Worm (Caenorhabditis elegans) whole organism, L1 larva: ENCODE data around the gene C24H12.6.

Experiments used
- C16A3.4 ChIP-seq: fragments of 150-350 bp; optimal IDR thresholded peaks from 2 replicates; lab custom pipeline; 2014; ENCODE audit warnings: missing biosample characterization, missing genetic modification characterization
- C34B4.2 ChIP-seq: sonication (generic microtip); optimal IDR thresholded peaks from 2 replicates; lab custom pipeline; 2017; ENCODE audit warnings: mild to moderate bottlenecking, missing genetic modification characterization, missing compliant biosample characterization
- F16B12.6 ChIP-seq: fragments of 150-350 bp; optimal IDR thresholded peaks from 2 replicates; lab custom pipeline; 2014; ENCODE audit warnings: missing biosample characterization, missing genetic modification characterization
- Y116A8C.19 ChIP-seq: sonication (generic microtip); optimal IDR thresholded peaks from 2 replicates; lab custom pipeline; 2016; ENCODE audit warnings: missing compliant biosample characterization, missing genetic modification characterization, borderline replicate concordance
- aly-2 ChIP-seq: fragments of 150-350 bp; optimal IDR thresholded peaks from 2 replicates; lab custom pipeline; 2014; ENCODE audit warnings: missing biosample characterization, missing genetic modification characterization
- ama-1 ChIP-seq: fragments of 150-350 bp; optimal IDR thresholded peaks from 2 replicates; lab custom pipeline; 2014
- blmp-1 ChIP-seq: fragments of 150-350 bp; optimal IDR thresholded peaks from 2 replicates; lab custom pipeline; 2014; ENCODE audit warnings: missing biosample characterization, missing genetic modification characterization
- ceh-82 ChIP-seq, 3 experiments: fragments of 150-350 bp in 1 of 3; sonication (generic microtip) in 2 of 3; optimal IDR thresholded peaks; 2 replicates each; lab custom pipeline; 2014 to 2017; ENCODE audit warnings: missing biosample characterization in 3 of 3, missing genetic modification characterization in 3 of 3
- ceh-88 ChIP-seq: fragments of 200-800 bp; sonication (Bioruptor generic); IDR thresholded peaks from 2 replicates; pipeline ENCODE4 v1.3.6; 2022; ENCODE audit warnings: missing genetic modification characterization, missing compliant biosample characterization
- ceh-90 ChIP-seq: sonication (generic microtip); optimal IDR thresholded peaks from 2 replicates; lab custom pipeline; 2016; ENCODE audit warnings: missing genetic modification characterization, missing compliant biosample characterization
- dpl-1 ChIP-seq, 3 experiments: fragments of 150-350 bp in 2 of 3; sonication (generic microtip) in 1 of 3; optimal IDR thresholded peaks; 2 replicates each; lab custom pipeline; 2014 to 2017; ENCODE audit warnings: missing biosample characterization in 3 of 3, missing genetic modification characterization in 3 of 3, missing genetic modification reagents in 3 of 3
- efl-1 ChIP-seq, 4 experiments: fragments of 150-350 bp; optimal IDR thresholded peaks in 3 of 4; peaks in 1 of 4; 1 replicate in 1 of 4; 2 replicates in 3 of 4; lab custom pipeline; 2014; ENCODE audit warnings: missing biosample characterization in 2 of 4, missing genetic modification characterization in 2 of 4, missing genetic modification reagents in 2 of 4
- efl-3 ChIP-seq: fragments of 200-800 bp; sonication (Bioruptor generic); optimal IDR thresholded peaks from 2 replicates; lab custom pipeline; 2018; ENCODE audit warnings: mild to moderate bottlenecking, missing genetic modification characterization, missing compliant biosample characterization
- egl-13 ChIP-seq: sonication (generic microtip); optimal IDR thresholded peaks from 2 replicates; lab custom pipeline; 2016; ENCODE audit warnings: missing genotype, missing genetic modification reagents, missing genetic modification characterization, missing compliant biosample characterization
- egl-27 ChIP-seq, 2 experiments: fragments of 150-350 bp in 1 of 2; sonication (generic microtip); optimal IDR thresholded peaks; 3 replicates each; lab custom pipeline; 2017 to 2018; ENCODE audit warnings: missing biosample characterization in 2 of 2, missing genetic modification characterization in 2 of 2, missing genetic modification reagents in 2 of 2
- fos-1 ChIP-seq: fragments of 150-350 bp; optimal IDR thresholded peaks from 2 replicates; lab custom pipeline; 2014; ENCODE audit warnings: missing biosample characterization, missing genetic modification characterization
- hpl-2 ChIP-seq: fragments of 150-350 bp; optimal IDR thresholded peaks from 2 replicates; lab custom pipeline; 2014; ENCODE audit warnings: missing biosample characterization, missing genetic modification reagents, missing genetic modification characterization
- lin-13 ChIP-seq: fragments of 150-350 bp; optimal IDR thresholded peaks from 2 replicates; lab custom pipeline; 2014; ENCODE audit warnings: missing biosample characterization, missing genetic modification reagents, missing genetic modification characterization
- lin-35 ChIP-seq, 2 experiments: fragments of 150-350 bp; optimal IDR thresholded peaks; 2 replicates each; lab custom pipeline; 2014; ENCODE audit warnings: missing biosample characterization in 2 of 2, missing genetic modification characterization in 2 of 2, missing genetic modification reagents in 2 of 2
- lin-39 ChIP-seq: fragments of 150-350 bp; optimal IDR thresholded peaks from 2 replicates; lab custom pipeline; 2014; ENCODE audit warnings: missing biosample characterization, missing genetic modification reagents, missing genetic modification characterization
- lir-3 ChIP-seq: sonication (generic microtip); optimal IDR thresholded peaks from 2 replicates; lab custom pipeline; 2016; ENCODE audit warnings: mild to moderate bottlenecking, missing genetic modification characterization, moderate library complexity, missing compliant biosample characterization; ENCODE audit not compliant: poor library complexity
- lsy-2 ChIP-seq, 2 experiments: fragments of 150-350 bp; optimal IDR thresholded peaks; 2 replicates each; lab custom pipeline; 2014; ENCODE audit warnings: missing biosample characterization in 2 of 2, missing genetic modification characterization in 2 of 2
- mab-9 ChIP-seq: fragments of 200-800 bp; sonication (Bioruptor generic); IDR thresholded peaks from 2 replicates; pipeline ENCODE4 v1.3.6; 2022; ENCODE audit warnings: missing genetic modification reagents, missing genetic modification characterization, missing compliant biosample characterization
- mdl-1 ChIP-seq, 2 experiments: fragments of 150-350 bp; optimal IDR thresholded peaks; 2 replicates each; lab custom pipeline; 2014 to 2017; ENCODE audit warnings: missing biosample characterization in 2 of 2, missing genetic modification characterization in 2 of 2, inconsistent platforms in 1 of 2
- mef-2 ChIP-seq: fragments of 150-350 bp; optimal IDR thresholded peaks from 2 replicates; lab custom pipeline; 2014; ENCODE audit warnings: missing biosample characterization, missing genetic modification characterization
- mep-1 ChIP-seq: fragments of 150-350 bp; optimal IDR thresholded peaks from 2 replicates; lab custom pipeline; 2014; ENCODE audit warnings: missing biosample characterization, missing genetic modification characterization
- nhr-11 ChIP-seq: fragments of 150-350 bp; optimal IDR thresholded peaks from 2 replicates; lab custom pipeline; 2014; ENCODE audit warnings: missing biosample characterization, missing genetic modification characterization
- nhr-12 ChIP-seq: sonication (generic microtip); optimal IDR thresholded peaks from 2 replicates; lab custom pipeline; 2017; ENCODE audit warnings: missing biosample characterization, missing genetic modification characterization
- nhr-19 ChIP-seq: fragments of 200-800 bp; sonication (Bioruptor generic); conservative IDR thresholded peaks from 2 replicates; pipeline ENCODE4 v1.3.6; 2022; ENCODE audit warnings: missing genetic modification characterization, missing compliant biosample characterization
- nhr-237 ChIP-seq: fragments of 150-350 bp; optimal IDR thresholded peaks from 2 replicates; lab custom pipeline; 2014; ENCODE audit warnings: missing biosample characterization, missing genetic modification characterization
- nhr-47 ChIP-seq: sonication (generic microtip); optimal IDR thresholded peaks from 2 replicates; lab custom pipeline; 2016; ENCODE audit warnings: mild to moderate bottlenecking, missing genetic modification characterization, moderate library complexity, missing compliant biosample characterization
- nhr-77 ChIP-seq: fragments of 150-350 bp; optimal IDR thresholded peaks from 2 replicates; lab custom pipeline; 2014; ENCODE audit warnings: missing biosample characterization, missing genetic modification characterization
- pax-3 ChIP-seq: fragments of 200-800 bp; sonication (Bioruptor generic); optimal IDR thresholded peaks from 2 replicates; lab custom pipeline; 2018; ENCODE audit warnings: mild to moderate bottlenecking, missing genetic modification characterization, moderate library complexity, missing compliant biosample characterization
- rnt-1 ChIP-seq: sonication (generic microtip); optimal IDR thresholded peaks from 2 replicates; lab custom pipeline; 2016; ENCODE audit warnings: mild to moderate bottlenecking, missing genetic modification characterization, moderate library complexity, missing compliant biosample characterization
- skn-1 ChIP-seq: fragments of 150-350 bp; optimal IDR thresholded peaks from 2 replicates; lab custom pipeline; 2014; ENCODE audit warnings: missing biosample characterization, missing genetic modification characterization
- snpc-4 ChIP-seq: fragments of 150-350 bp; optimal IDR thresholded peaks from 2 replicates; lab custom pipeline; 2014; ENCODE audit warnings: missing biosample characterization, missing genetic modification characterization
- snu-23 ChIP-seq: sonication (generic microtip); optimal IDR thresholded peaks from 2 replicates; lab custom pipeline; 2016; ENCODE audit warnings: missing genetic modification characterization, missing compliant biosample characterization
- sptf-1 ChIP-seq: fragments of 150-350 bp; optimal IDR thresholded peaks from 2 replicates; lab custom pipeline; 2014; ENCODE audit warnings: missing biosample characterization, missing genetic modification characterization
- swsn-7 ChIP-seq: sonication (generic microtip); optimal IDR thresholded peaks from 2 replicates; lab custom pipeline; 2016; ENCODE audit warnings: missing genetic modification characterization, missing compliant biosample characterization
- tbx-2 ChIP-seq: sonication (generic microtip); optimal IDR thresholded peaks from 2 replicates; lab custom pipeline; 2016; ENCODE audit warnings: missing genetic modification characterization, missing compliant biosample characterization
- unc-30 ChIP-seq: sonication (generic microtip); optimal IDR thresholded peaks from 2 replicates; lab custom pipeline; 2017; ENCODE audit warnings: missing biosample characterization, missing genetic modification characterization
- vab-15 ChIP-seq: sonication (generic microtip); optimal IDR thresholded peaks from 2 replicates; lab custom pipeline; 2017; ENCODE audit warnings: missing genotype, mild to moderate bottlenecking, missing genetic modification characterization, missing compliant biosample characterization
- zag-1 ChIP-seq: fragments of 150-350 bp; optimal IDR thresholded peaks from 2 replicates; lab custom pipeline; 2014; ENCODE audit warnings: missing biosample characterization, missing genetic modification characterization

Gene C24H12.6

ce11 chrII:400167-400566 lies 18.5 kb downstream of the C24H12.6 start:
- no peak for TF ChIP-seq efl-1 (optimal IDR thresholded peaks at IDR 0.05; lab: Kevin White, UChicago)
- TF ChIP-seq efl-1 (GFP tag; optimal IDR thresholded peaks at IDR 0.05 in 1 of 2; lab: Kevin White, UChicago), result peak in 1 of 2 experiments; percentile 80
- no peak for TF ChIP-seq C34B4.2 (tag; lab: Kevin White, UChicago)

- TF ChIP-seq mep-1 (tag; lab: Kevin White, UChicago) (no peak), ceh-82 (tag; optimal IDR thresholded peaks at IDR 0.05; lab: Kevin White, UChicago) (no peak), nhr-77 (tag; lab: Kevin White, UChicago) (no peak), rnt-1 (no peak), mab-9 (no peak), efl-3 (no peak), zag-1 (tag; lab: Kevin White, UChicago) (no peak), unc-30 (tag; lab: Kevin White, UChicago) (no peak), tbx-2 (tag; lab: Kevin White, UChicago) (no peak)
Observed at ce11 chrII:399321-399720, 19.4 kb downstream of the C24H12.6 start, which contains the start of gene C03H5.6. Gene C03H5.6, minus strand, starts transcription at chrII:399421.

ce11 chrII:388533-388932 lies 30.1 kb downstream of the C24H12.6 start, which contains the start of gene nstp-4:
Gene nstp-4, plus strand, starts transcription at chrII:388833.
- no peak for TF ChIP-seq tbx-2 (tag; lab: Kevin White, UChicago)
- no peak for TF ChIP-seq dpl-1 (GFP tag; optimal IDR thresholded peaks at IDR 0.05; lab: Kevin White, UChicago)
- no peak for TF ChIP-seq nhr-47 (tag; lab: Kevin White, UChicago)
- TF ChIP-seq lir-3 (tag; lab: Kevin White, UChicago), result no peak
- no peak for TF ChIP-seq egl-13 (tag; lab: Kevin White, UChicago)
- no peak for TF ChIP-seq mef-2 (tag; lab: Kevin White, UChicago)
- no peak for TF ChIP-seq egl-27 (tag; optimal IDR thresholded peaks at IDR 0.05; lab: Kevin White, UChicago)

- peak; percentile 22 for TF ChIP-seq blmp-1 (tag; lab: Kevin White, UChicago)
- peak; percentile 17 to 28 for TF ChIP-seq efl-1 (optimal IDR thresholded peaks at IDR 0.05; lab: Kevin White, UChicago)
- peak in 1 of 2 experiments; percentile 92 for TF ChIP-seq efl-1 (GFP tag; optimal IDR thresholded peaks at IDR 0.05 in 1 of 2; lab: Kevin White, UChicago)
- no peak for TF ChIP-seq snpc-4 (tag; lab: Kevin White, UChicago)
- peak; percentile 1 for TF ChIP-seq F16B12.6 (tag; lab: Kevin White, UChicago)
- TF ChIP-seq nhr-12, result no peak
- peak in 1 of 3 experiments; percentile 15 for TF ChIP-seq dpl-1 (GFP tag; optimal IDR thresholded peaks at IDR 0.05; lab: Kevin White, UChicago)
Observed at ce11 chrII:387844-388355, 30.8 kb downstream of the C24H12.6 start.

DNA sequence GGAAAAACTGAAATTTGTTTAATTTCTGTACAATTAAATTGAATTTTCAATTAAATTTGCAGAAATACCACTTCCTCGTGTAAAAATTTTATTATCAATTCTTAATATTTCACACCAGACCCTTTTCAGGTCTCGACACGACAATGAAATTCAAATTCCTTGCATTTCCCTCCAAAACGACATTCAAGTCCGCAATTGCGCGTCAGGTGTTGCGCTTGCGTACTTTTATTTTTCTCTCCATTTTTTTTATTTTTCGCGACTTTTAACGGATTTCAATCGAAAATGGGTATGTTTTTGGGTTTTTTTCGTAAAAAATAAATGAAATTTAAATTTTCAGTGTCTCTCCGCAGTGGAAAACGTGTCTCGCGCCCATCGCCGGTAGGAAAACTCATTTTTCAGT lies 32.7 kb downstream of the C24H12.6 start, which contains the start of gene C03H5.3:
C03H5.3 (plus strand) TSS at position 132 of the 400 bp plus-strand sequence.
- peak; percentile 24 for TF ChIP-seq lin-13 (GFP tag; lab: Kevin White, UChicago)
- TF ChIP-seq snu-23 (GFP tag; lab: Kevin White, UChicago), result peak; percentile 70
- peak in 1 of 2 experiments; percentile 8 for TF ChIP-seq mdl-1 (tag; optimal IDR thresholded peaks at IDR 0.05; lab: Kevin White, UChicago)
- TF ChIP-seq ceh-90, result no peak
- no peak for TF ChIP-seq egl-13 (tag; lab: Kevin White, UChicago)
- TF ChIP-seq pax-3 (tag; lab: Kevin White, UChicago), result no peak
- no peak for TF ChIP-seq Y116A8C.19 (tag; lab: Kevin White, UChicago)
- no peak for TF ChIP-seq nhr-237 (tag; lab: Kevin White, UChicago)
- peak; percentile 60 for TF ChIP-seq swsn-7 (tag; lab: Kevin White, UChicago)
- no peak for TF ChIP-seq vab-15 (tag; lab: Kevin White, UChicago)
- TF ChIP-seq unc-30 (tag; lab: Kevin White, UChicago), result no peak
- TF ChIP-seq lin-39 (tag; lab: Kevin White, UChicago), result no peak
- no peak for TF ChIP-seq ceh-88 (GFP tag; lab: Robert Waterston, UW)
- TF ChIP-seq nhr-19 (GFP tag; lab: Robert Waterston, UW), result peak; percentile 31; the same call in 1 of the 2 replicates
- no peak for TF ChIP-seq nhr-11 (tag; lab: Kevin White, UChicago)
- no peak for TF ChIP-seq hpl-2 (GFP tag; lab: Kevin White, UChicago)
- TF ChIP-seq C16A3.4 (tag; lab: Kevin White, UChicago), result peak; percentile 30
- TF ChIP-seq sptf-1, result no peak
- peak; percentile 58 for TF ChIP-seq skn-1 (tag; lab: Kevin White, UChicago)
- no peak for TF ChIP-seq aly-2 (tag; lab: Kevin White, UChicago)
- TF ChIP-seq nhr-47 (tag; lab: Kevin White, UChicago), result peak; percentile 75
- TF ChIP-seq egl-27 (tag; optimal IDR thresholded peaks at IDR 0.05; lab: Kevin White, UChicago), result no peak
- peak; percentile 92 to 96 for TF ChIP-seq lin-35 (GFP tag; optimal IDR thresholded peaks at IDR 0.05; lab: Kevin White, UChicago)
- TF ChIP-seq lir-3 (tag; lab: Kevin White, UChicago), result no peak
- TF ChIP-seq tbx-2 (tag; lab: Kevin White, UChicago), result peak; percentile 73
- no peak for TF ChIP-seq fos-1 (tag; lab: Kevin White, UChicago)
- TF ChIP-seq efl-1 (optimal IDR thresholded peaks at IDR 0.05; lab: Kevin White, UChicago), result peak; percentile 96 to 99
- TF ChIP-seq efl-1 (GFP tag; optimal IDR thresholded peaks at IDR 0.05 in 1 of 2; lab: Kevin White, UChicago), result peak; percentile 96 to 99
- peak; percentile 70 to 78 for TF ChIP-seq lsy-2 (tag; optimal IDR thresholded peaks at IDR 0.05; lab: Kevin White, UChicago)
- no peak for TF ChIP-seq ama-1 (lab: Kevin White, UChicago)
- no peak for TF ChIP-seq efl-3
